Worm (Caenorhabditis elegans): ENCODE results near the gene C36C5.15.

- no peak for TF ChIP-seq ets-7 (tag; optimal IDR thresholded peaks at IDR 0.05)
- TF ChIP-seq ama-1 (optimal IDR thresholded peaks at IDR 0.05): no peak
- TF ChIP-seq hmg-4 (GFP tag; optimal IDR thresholded peaks at IDR 0.05): no peak
- TF ChIP-seq pes-1 (GFP tag; IDR thresholded peaks at IDR 0.05): no peak
- TF ChIP-seq flt-1 (GFP tag; IDR thresholded peaks at IDR 0.05): no peak
- no peak for TF ChIP-seq ceh-36 (tag; optimal IDR thresholded peaks at IDR 0.05)
- no peak for TF ChIP-seq B0310.2 (tag; optimal IDR thresholded peaks at IDR 0.05)
- TF ChIP-seq ceh-13 (GFP tag; optimal IDR thresholded peaks at IDR 0.05): no peak
- TF ChIP-seq sea-1 (GFP tag; conservative IDR thresholded peaks at IDR 0.05): no peak
- no peak for TF ChIP-seq aly-1 (tag; optimal IDR thresholded peaks at IDR 0.05)
- TF ChIP-seq tbx-37 (GFP tag; conservative IDR thresholded peaks at IDR 0.05): no peak
- TF ChIP-seq scrt-1 (GFP tag; IDR thresholded peaks at IDR 0.05): no peak
- no peak for TF ChIP-seq hmbx-1 (tag; optimal IDR thresholded peaks at IDR 0.05)
Observed at ce11 chrV:3188043-3188442, 19.5 kb upstream of the C36C5.15 start, which contains the start of gene lag-2.

All from whole organism, early embryonic.